Fruit fly (Drosophila melanogaster) whole organism, embryonic: ENCODE results near the gene mdlc.

Experiments
- Antp ChIP-seq: fragments of 200-800 bp; sonication (Bioruptor generic); optimal IDR thresholded peaks from 3 replicates; lab custom pipeline; 2016; ENCODE audit warnings: missing biosample characterization, missing genetic modification characterization
- CG10321 ChIP-seq: fragments of 200-800 bp; sonication (Bioruptor generic); IDR thresholded peaks from 2 replicates; pipeline ENCODE4 v1.3.6; 2022; ENCODE audit warnings: missing biosample characterization, missing genetic modification characterization
- CG11398 ChIP-seq: fragments of 200-800 bp; sonication (Bioruptor generic); optimal IDR thresholded peaks from 2 replicates; lab custom pipeline; 2016; ENCODE audit warnings: missing biosample characterization, missing genetic modification characterization
- CG14014 ChIP-seq: fragments of 200-800 bp; sonication (Bioruptor generic); IDR thresholded peaks from 2 replicates; pipeline ENCODE4 v1.3.6; 2022; ENCODE audit warnings: missing biosample characterization, missing genetic modification characterization
- CG14860 ChIP-seq: fragments of 200-800 bp; sonication (Bioruptor generic); IDR thresholded peaks from 3 replicates; pipeline ENCODE4 v1.3.6; 2022; ENCODE audit warnings: missing biosample characterization, missing genetic modification characterization; ENCODE audit not compliant: partially characterized antibody
- CG15514 ChIP-seq: fragments of 200-800 bp; sonication (Bioruptor generic); optimal IDR thresholded peaks from 3 replicates; lab custom pipeline; 2017; ENCODE audit warnings: missing biosample characterization, missing genetic modification characterization, mild to moderate bottlenecking, moderate library complexity, missing genetic modification reagents
- CG15696 ChIP-seq: fragments of 200-800 bp; sonication (Bioruptor generic); optimal IDR thresholded peaks from 2 replicates; lab custom pipeline; 2019; ENCODE audit warnings: missing biosample characterization, mild to moderate bottlenecking, missing genetic modification characterization, moderate library complexity
- CG17829 ChIP-seq: fragments of 200-800 bp; optimal IDR thresholded peaks from 2 replicates; lab custom pipeline; 2019; ENCODE audit warnings: missing biosample characterization, mild to moderate bottlenecking, missing genetic modification characterization, moderate library complexity
- CG32532 ChIP-seq: fragments of 200-800 bp; sonication (Bioruptor generic); IDR thresholded peaks from 2 replicates; pipeline ENCODE4 v1.3.6; 2022; ENCODE audit warnings: missing biosample characterization, missing genetic modification characterization
- CG4404 ChIP-seq: fragments of 200-800 bp; sonication (Bioruptor generic); IDR thresholded peaks from 2 replicates; pipeline ENCODE4 v1.3.6; 2022; ENCODE audit warnings: missing biosample characterization, missing genetic modification characterization
- CG4617 ChIP-seq: fragments of 200-800 bp; sonication (Bioruptor generic); optimal IDR thresholded peaks from 3 replicates; lab custom pipeline; 2016; ENCODE audit warnings: missing biosample characterization, missing genetic modification characterization, borderline replicate concordance
- CG6254 ChIP-seq: fragments of 200-800 bp; sonication (Bioruptor generic); optimal IDR thresholded peaks from 3 replicates; lab custom pipeline; 2017; ENCODE audit warnings: mild to moderate bottlenecking, missing biosample characterization, missing genetic modification reagents, missing genetic modification characterization
- CG6791 ChIP-seq: fragments of 200-800 bp; sonication (Bioruptor generic); IDR thresholded peaks from 3 replicates; pipeline ENCODE4 v1.3.6; 2022; ENCODE audit warnings: missing biosample characterization, missing genetic modification characterization; ENCODE audit not compliant: partially characterized antibody
- CG7786 ChIP-seq: fragments of 200-800 bp; sonication (Bioruptor generic); optimal IDR thresholded peaks from 2 replicates; lab custom pipeline; 2016; ENCODE audit warnings: missing biosample characterization, missing genetic modification characterization
- CG8765 ChIP-seq: fragments of 200-800 bp; sonication (Bioruptor generic); IDR thresholded peaks from 2 replicates; pipeline ENCODE4 v1.3.6; 2022; ENCODE audit warnings: missing biosample characterization, missing genetic modification characterization
- CTCF ChIP-seq: fragments of 200-800 bp; sonication (Bioruptor generic); optimal IDR thresholded peaks from 2 replicates; lab custom pipeline; 2017; ENCODE audit warnings: missing biosample characterization, mild to moderate bottlenecking, missing genetic modification characterization, moderate library complexity
- Camta ChIP-seq: fragments of 200-800 bp; sonication (Bioruptor generic); optimal IDR thresholded peaks from 2 replicates; lab custom pipeline; 2016; ENCODE audit warnings: missing biosample characterization, missing genetic modification characterization
- CoRest ChIP-seq: fragments of 200-800 bp; sonication (Bioruptor generic); optimal IDR thresholded peaks from 3 replicates; lab custom pipeline; 2018; ENCODE audit warnings: missing biosample characterization, mild to moderate bottlenecking, missing genetic modification characterization, moderate library complexity
- CrebB ChIP-seq: fragments of 200-800 bp; sonication (Bioruptor generic); optimal IDR thresholded peaks from 3 replicates; lab custom pipeline; 2018; ENCODE audit warnings: missing biosample characterization, mild to moderate bottlenecking, missing genetic modification characterization
- D19A ChIP-seq: fragments of 200-800 bp; optimal IDR thresholded peaks from 3 replicates; lab custom pipeline; 2019; ENCODE audit warnings: missing biosample characterization, mild to moderate bottlenecking, missing genetic modification characterization, moderate library complexity
- Dek ChIP-seq: fragments of 200-800 bp; sonication (Bioruptor generic); optimal IDR thresholded peaks from 3 replicates; lab custom pipeline; 2019; ENCODE audit warnings: missing biosample characterization, mild to moderate bottlenecking, missing genetic modification characterization, moderate library complexity
- Doc3 ChIP-seq: fragments of 200-800 bp; sonication (Bioruptor generic); IDR thresholded peaks from 3 replicates; pipeline ENCODE4 v1.3.6; 2022; ENCODE audit warnings: missing biosample characterization, missing genetic modification characterization; ENCODE audit not compliant: partially characterized antibody
- Fer1 ChIP-seq: fragments of 200-800 bp; sonication (Bioruptor generic); optimal IDR thresholded peaks from 2 replicates; lab custom pipeline; 2017; ENCODE audit warnings: missing biosample characterization, mild to moderate bottlenecking, missing genetic modification characterization
- Gug ChIP-seq: fragments of 200-800 bp; sonication (Bioruptor generic); IDR thresholded peaks from 4 replicates; pipeline ENCODE4 v1.3.6; 2022; ENCODE audit warnings: missing biosample characterization, missing genetic modification characterization
- Hey ChIP-seq: fragments of 200-800 bp; sonication (Bioruptor generic); optimal IDR thresholded peaks from 3 replicates; lab custom pipeline; 2018; ENCODE audit warnings: missing biosample characterization, mild to moderate bottlenecking, missing genetic modification characterization
- HmgZ ChIP-seq: fragments of 200-800 bp; sonication (Bioruptor generic); optimal IDR thresholded peaks from 2 replicates; lab custom pipeline; 2018; ENCODE audit warnings: missing biosample characterization, mild to moderate bottlenecking, missing genetic modification characterization
- Hmr ChIP-seq: fragments of 200-800 bp; sonication (Bioruptor generic); optimal IDR thresholded peaks from 3 replicates; lab custom pipeline; 2017; ENCODE audit warnings: mild to moderate bottlenecking, missing biosample characterization, missing genetic modification reagents, missing genetic modification characterization
- Mad ChIP-seq: fragments of 200-800 bp; sonication (Bioruptor generic); optimal IDR thresholded peaks from 2 replicates; lab custom pipeline; 2016; ENCODE audit warnings: missing biosample characterization, missing genetic modification characterization
- Meics ChIP-seq: fragments of 200-800 bp; sonication (Bioruptor generic); optimal IDR thresholded peaks from 2 replicates; lab custom pipeline; 2017; ENCODE audit warnings: missing biosample characterization, mild to moderate bottlenecking, missing genetic modification characterization
- NK7.1 ChIP-seq: fragments of 200-800 bp; sonication (Bioruptor generic); optimal IDR thresholded peaks from 3 replicates; lab custom pipeline; 2016; ENCODE audit warnings: missing biosample characterization, missing genetic modification characterization
- Ptx1 ChIP-seq: fragments of 200-800 bp; sonication (Bioruptor generic); IDR thresholded peaks from 2 replicates; pipeline ENCODE4 v1.3.6; 2022; ENCODE audit warnings: missing biosample characterization, missing genetic modification characterization
- Sox100B ChIP-seq: fragments of 200-800 bp; sonication (Bioruptor generic); optimal IDR thresholded peaks from 3 replicates; lab custom pipeline; 2018; ENCODE audit warnings: missing biosample characterization, mild to moderate bottlenecking, missing genetic modification characterization
- croc ChIP-seq: fragments of 200-800 bp; sonication (Bioruptor generic); conservative IDR thresholded peaks from 3 replicates; pipeline ENCODE4 v1.3.6; 2022; ENCODE audit warnings: missing biosample characterization, missing genetic modification characterization
- dan ChIP-seq: fragments of 200-800 bp; sonication (Bioruptor generic); IDR thresholded peaks from 2 replicates; pipeline ENCODE4 v1.3.6; 2022; ENCODE audit warnings: missing biosample characterization, missing genetic modification characterization
- dimm ChIP-seq: fragments of 200-800 bp; sonication (Bioruptor generic); IDR thresholded peaks from 2 replicates; pipeline ENCODE4 v1.3.6; 2022; ENCODE audit warnings: missing biosample characterization, missing genetic modification characterization
- dmrt11E ChIP-seq: fragments of 200-800 bp; sonication (Bioruptor generic); optimal IDR thresholded peaks from 3 replicates; lab custom pipeline; 2018; ENCODE audit warnings: missing biosample characterization, mild to moderate bottlenecking, missing genetic modification characterization, moderate library complexity
- dysf ChIP-seq: fragments of 200-800 bp; sonication (Bioruptor generic); IDR thresholded peaks from 3 replicates; pipeline ENCODE4 v1.3.6; 2022; ENCODE audit warnings: missing biosample characterization, missing genetic modification characterization
- esg ChIP-seq: fragments of 200-800 bp; sonication (Bioruptor generic); conservative IDR thresholded peaks from 2 replicates; pipeline ENCODE4 v1.3.6; 2022; ENCODE audit warnings: missing biosample characterization, missing genetic modification characterization
- fu2 ChIP-seq: fragments of 200-800 bp; sonication (Bioruptor generic); optimal IDR thresholded peaks from 2 replicates; lab custom pipeline; 2016; ENCODE audit warnings: missing biosample characterization, missing genetic modification characterization
- kah ChIP-seq: fragments of 200-800 bp; sonication (Bioruptor generic); optimal IDR thresholded peaks from 2 replicates; lab custom pipeline; 2018; ENCODE audit warnings: missing biosample characterization, mild to moderate bottlenecking, missing genetic modification characterization
- knrl ChIP-seq: fragments of 200-800 bp; sonication (Bioruptor generic); IDR thresholded peaks from 3 replicates; pipeline ENCODE4 v1.3.6; 2022; ENCODE audit warnings: missing biosample characterization, missing genetic modification characterization; ENCODE audit not compliant: partially characterized antibody
- sd ChIP-seq: fragments of 200-800 bp; sonication (Bioruptor generic); optimal IDR thresholded peaks from 3 replicates; lab custom pipeline; 2018; ENCODE audit warnings: missing biosample characterization, mild to moderate bottlenecking, missing genetic modification characterization, moderate library complexity
- sens ChIP-seq: fragments of 200-800 bp; sonication (Bioruptor generic); peaks from one replicate; lab custom pipeline; 2016; ENCODE audit warnings: missing biosample characterization, missing genetic modification characterization
- shn ChIP-seq: fragments of 200-800 bp; sonication (Bioruptor generic); optimal IDR thresholded peaks from 3 replicates; lab custom pipeline; 2016; ENCODE audit warnings: missing biosample characterization, missing genetic modification characterization
- tap ChIP-seq: fragments of 200-800 bp; optimal IDR thresholded peaks from 3 replicates; lab custom pipeline; 2019; ENCODE audit warnings: missing biosample characterization, mild to moderate bottlenecking, missing genetic modification characterization, moderate library complexity
- tin ChIP-seq: fragments of 200-800 bp; sonication (Bioruptor generic); optimal IDR thresholded peaks from 3 replicates; lab custom pipeline; 2016; ENCODE audit warnings: missing biosample characterization, missing genetic modification characterization
- tx ChIP-seq: fragments of 200-800 bp; sonication (Bioruptor generic); optimal IDR thresholded peaks from 2 replicates; lab custom pipeline; 2016; ENCODE audit warnings: missing biosample characterization, missing genetic modification characterization
- wor ChIP-seq: fragments of 200-800 bp; sonication (Bioruptor generic); IDR thresholded peaks from 2 replicates; pipeline ENCODE4 v1.3.6; 2022; ENCODE audit warnings: missing biosample characterization, missing genetic modification characterization
- zen ChIP-seq: fragments of 200-800 bp; sonication (Bioruptor generic); optimal IDR thresholded peaks from 3 replicates; lab custom pipeline; 2018; ENCODE audit warnings: missing biosample characterization, mild to moderate bottlenecking, missing genetic modification characterization, moderate library complexity
- zf30C ChIP-seq: fragments of 200-800 bp; sonication (Bioruptor generic); optimal IDR thresholded peaks from 3 replicates; lab custom pipeline; 2018; ENCODE audit warnings: missing biosample characterization, mild to moderate bottlenecking, missing genetic modification characterization

Gene mdlc

dm6 chr3R:20021152-20021769 is 36.3 kb upstream of the mdlc start, which contains the start of the genes PIG-L and psidin (continued):
- TF ChIP-seq Ptx1 (GFP tag; lab: Robert Waterston, UW) = peak; percentile 88
- peak; percentile 97 for TF ChIP-seq sens
- peak; percentile 58 for TF ChIP-seq CG8765 (GFP tag; lab: Robert Waterston, UW)
- TF ChIP-seq dan = no peak
- TF ChIP-seq CTCF (GFP tag; lab: Kevin White, UChicago) = no peak
- no peak for TF ChIP-seq Hey
- peak; percentile 78 for TF ChIP-seq Dek (tag; lab: Kevin White, UChicago)
- TF ChIP-seq shn = peak; percentile 61
- TF ChIP-seq esg = peak; percentile 67
- TF ChIP-seq Hmr = peak; percentile 82
- peak; percentile 88 for TF ChIP-seq dmrt11E
- TF ChIP-seq Mad (GFP tag; lab: Kevin White, UChicago) = peak; percentile 83
- TF ChIP-seq CG32532 = peak; percentile 70
- TF ChIP-seq CrebB (tag; lab: Kevin White, UChicago) = peak; percentile 53
- no peak for TF ChIP-seq tap (tag; lab: Kevin White, UChicago)
- TF ChIP-seq kah (GFP tag; lab: Kevin White, UChicago) = peak; percentile 11
- TF ChIP-seq NK7.1 = peak; percentile 52
- TF ChIP-seq knrl (GFP tag; lab: Robert Waterston, UW) = peak; percentile 97
- TF ChIP-seq wor = peak; percentile 55
- peak; percentile 29 for TF ChIP-seq CG15514
- peak; percentile 84 for TF ChIP-seq fu2 (GFP tag; lab: Kevin White, UChicago)
- peak; percentile 62 for TF ChIP-seq Sox100B (GFP tag; lab: Kevin White, UChicago)
- peak; percentile 93 for TF ChIP-seq CG6791 (GFP tag; lab: Robert Waterston, UW)
- peak; percentile 97 for TF ChIP-seq Doc3 (GFP tag; lab: Robert Waterston, UW)
- TF ChIP-seq Gug (GFP tag; lab: Robert Waterston, UW) = peak; percentile 63; the same call in 2 of the 4 replicates
- peak; percentile 87 for TF ChIP-seq dysf (GFP tag; lab: Robert Waterston, UW)
- TF ChIP-seq CG7786 (GFP tag; lab: Kevin White, UChicago) = peak; percentile 75
- 0 out of 2 replicates have a peak, but pooled peaks have one; percentile 6 for TF ChIP-seq dimm (GFP tag; lab: Robert Waterston, UW)
- TF ChIP-seq CG10321 (GFP tag; lab: Robert Waterston, UW) = 0 out of 2 replicates have a peak, but pooled peaks have one; percentile 45
- no peak for TF ChIP-seq D19A (tag; lab: Kevin White, UChicago)
- peak; percentile 80 for TF ChIP-seq zen (tag; lab: Kevin White, UChicago)
- peak; percentile 83 for TF ChIP-seq sd
- TF ChIP-seq Camta (GFP tag; lab: Kevin White, UChicago) = peak; percentile 77
- peak; percentile 52; the same call in 1 of the 3 replicates for TF ChIP-seq croc (GFP tag; lab: Robert Waterston, UW)
- peak; percentile 75 for TF ChIP-seq Meics (GFP tag; lab: Kevin White, UChicago)
- TF ChIP-seq HmgZ (tag; lab: Kevin White, UChicago) = peak; percentile 54
- peak; percentile 73 for TF ChIP-seq tin (GFP tag; lab: Kevin White, UChicago)
- peak; percentile 61 for TF ChIP-seq CG4617
- no peak for TF ChIP-seq CG14014 (GFP tag; lab: Robert Waterston, UW)
- peak; percentile 30 for TF ChIP-seq CG6254 (GFP tag; lab: Kevin White, UChicago)
- peak; percentile 95 for TF ChIP-seq CG14860 (GFP tag; lab: Robert Waterston, UW)
- peak; percentile 80 for TF ChIP-seq CG15696 (tag; lab: Kevin White, UChicago)
- peak; percentile 68 for TF ChIP-seq tx (GFP tag; lab: Kevin White, UChicago)
- peak; percentile 75 for TF ChIP-seq Antp
- peak; percentile 64 for TF ChIP-seq CG4404 (GFP tag; lab: Robert Waterston, UW)
- TF ChIP-seq CG17829 (tag; lab: Kevin White, UChicago) = peak; percentile 91
- peak; percentile 96 for TF ChIP-seq CoRest (tag; lab: Kevin White, UChicago)
- TF ChIP-seq Fer1 = peak; percentile 14
- no peak for TF ChIP-seq zf30C (GFP tag; lab: Kevin White, UChicago)
- TF ChIP-seq CG11398 (GFP tag; lab: Kevin White, UChicago) = peak; percentile 56
